Worm (Caenorhabditis elegans): Measurements from ENCODE around the gene fipr-13.

fipr-13 gene

ce11 chrV:10042254-10042653 lies 22.1 kb upstream of the fipr-13 start:
- TF ChIP-seq hmg-11 (tag; optimal IDR thresholded peaks at IDR 0.05), result peak; percentile 22
- TF ChIP-seq nfya-1 (tag; optimal IDR thresholded peaks at IDR 0.05; ENCODE audit: insufficient read depth), result peak; percentile 94
- TF ChIP-seq tbx-2 (tag; optimal IDR thresholded peaks at IDR 0.05), result peak; percentile 38
- peak; percentile 84 for TF ChIP-seq pha-4 (tag; optimal IDR thresholded peaks at IDR 0.05)
- TF ChIP-seq ceh-9 (tag; optimal IDR thresholded peaks at IDR 0.05), result no peak
- no peak for TF ChIP-seq ama-1 (optimal IDR thresholded peaks at IDR 0.05)
- peak; percentile 68 for TF ChIP-seq ceh-28 (tag; optimal IDR thresholded peaks at IDR 0.05)
- no peak for TF ChIP-seq nhr-28 (tag; optimal IDR thresholded peaks at IDR 0.05)
- peak; percentile 55 for TF ChIP-seq pqm-1 (tag; optimal IDR thresholded peaks at IDR 0.05)
- peak; percentile 21 for TF ChIP-seq unc-62 (GFP tag; optimal IDR thresholded peaks at IDR 0.05)
- peak; percentile 45 for TF ChIP-seq lin-15B (tag; optimal IDR thresholded peaks at IDR 0.05)
- no peak for TF ChIP-seq fkh-2 (tag; optimal IDR thresholded peaks at IDR 0.05)
- TF ChIP-seq ceh-82 (tag; optimal IDR thresholded peaks at IDR 0.05), result no peak
- peak; percentile 43 for TF ChIP-seq R02D3.7 (tag; optimal IDR thresholded peaks at IDR 0.05)
- TF ChIP-seq snpc-4 (tag; optimal IDR thresholded peaks at IDR 0.05), result peak; percentile 34
- TF ChIP-seq nhr-25 (tag; optimal IDR thresholded peaks at IDR 0.05), result peak; percentile 65
- TF ChIP-seq lin-39 (tag; optimal IDR thresholded peaks at IDR 0.05), result peak; percentile 72
- peak; percentile 34 for TF ChIP-seq elt-2 (tag; optimal IDR thresholded peaks at IDR 0.05)
- peak; percentile 17 for TF ChIP-seq nhr-23 (tag; optimal IDR thresholded peaks at IDR 0.05)
- peak; percentile 1 for TF ChIP-seq lsy-12 (tag; optimal IDR thresholded peaks at IDR 0.05)
- TF ChIP-seq elt-3 (tag; optimal IDR thresholded peaks at IDR 0.05), result no peak
- peak; percentile 66 for TF ChIP-seq egl-5 (tag; optimal IDR thresholded peaks at IDR 0.05)
- no peak for TF ChIP-seq ceh-16 (tag; optimal IDR thresholded peaks at IDR 0.05)
- TF ChIP-seq ztf-4 (tag; optimal IDR thresholded peaks at IDR 0.05), result no peak

ce11 chrV:10043234-10043796 lies 21.0 kb upstream of the fipr-13 start, which contains the start of gene T06E8.8:
T06E8.8 (plus strand) TSS chrV:10043746.
- TF ChIP-seq hmg-11 (tag; optimal IDR thresholded peaks at IDR 0.05), result peak; percentile 39
- TF ChIP-seq jun-1 (tag; optimal IDR thresholded peaks at IDR 0.05), result peak; percentile 65
- TF ChIP-seq aly-2 (tag; optimal IDR thresholded peaks at IDR 0.05), result no peak
- peak; percentile 89 for TF ChIP-seq pha-4 (tag; optimal IDR thresholded peaks at IDR 0.05)
- peak; percentile 16 for TF ChIP-seq mdl-1 (tag; optimal IDR thresholded peaks at IDR 0.05)
- TF ChIP-seq egl-27 (tag; optimal IDR thresholded peaks at IDR 0.05), result no peak
- peak; percentile 63 for TF ChIP-seq nfya-1 (tag; optimal IDR thresholded peaks at IDR 0.05; ENCODE audit: insufficient read depth)
- peak; percentile 52 for TF ChIP-seq lin-39 (tag; optimal IDR thresholded peaks at IDR 0.05)
- TF ChIP-seq lsy-12 (tag; optimal IDR thresholded peaks at IDR 0.05), result peak; percentile 18
- peak; percentile 15 for TF ChIP-seq ceh-28 (tag; optimal IDR thresholded peaks at IDR 0.05)
- TF ChIP-seq nhr-43 (tag; optimal IDR thresholded peaks at IDR 0.05; ENCODE audit: poor library complexity, severe bottlenecking), result peak; percentile 71
- peak; percentile 26 for TF ChIP-seq snpc-4 (tag; optimal IDR thresholded peaks at IDR 0.05)
- no peak for TF ChIP-seq elt-1 (tag; optimal IDR thresholded peaks at IDR 0.05)
- TF ChIP-seq ceh-16 (tag; optimal IDR thresholded peaks at IDR 0.05), result no peak
- peak; percentile 63 for TF ChIP-seq nhr-25 (tag; optimal IDR thresholded peaks at IDR 0.05)
- TF ChIP-seq nhr-23 (tag; optimal IDR thresholded peaks at IDR 0.05), result peak; percentile 84
- peak in 1 of 3 experiments; percentile 2 for TF ChIP-seq elt-3 (tag; optimal IDR thresholded peaks at IDR 0.05)
- no peak for TF ChIP-seq nhr-76 (tag; optimal IDR thresholded peaks at IDR 0.05)

- no peak for TF ChIP-seq lsy-12 (tag; optimal IDR thresholded peaks at IDR 0.05)
- TF ChIP-seq unc-39 (tag; optimal IDR thresholded peaks at IDR 0.05), result no peak
- TF ChIP-seq ceh-16 (tag; optimal IDR thresholded peaks at IDR 0.05), result no peak
- TF ChIP-seq pha-4 (tag; optimal IDR thresholded peaks at IDR 0.05), result peak; percentile 69
- no peak for TF ChIP-seq sea-2 (GFP tag; optimal IDR thresholded peaks at IDR 0.05)
Measured at ce11 chrV:10044735-10045134, 19.6 kb upstream of the fipr-13 start.

ce11 chrV:10046503-10046902 lies 17.8 kb upstream of the fipr-13 start:
- TF ChIP-seq egl-27 (tag; optimal IDR thresholded peaks at IDR 0.05) (no peak), pha-4 (tag; optimal IDR thresholded peaks at IDR 0.05) (peak; percentile 21), nfya-1 (tag; optimal IDR thresholded peaks at IDR 0.05; ENCODE audit: insufficient read depth) (peak; percentile 17), nhr-25 (tag; optimal IDR thresholded peaks at IDR 0.05) (peak; percentile 55)

DNA sequence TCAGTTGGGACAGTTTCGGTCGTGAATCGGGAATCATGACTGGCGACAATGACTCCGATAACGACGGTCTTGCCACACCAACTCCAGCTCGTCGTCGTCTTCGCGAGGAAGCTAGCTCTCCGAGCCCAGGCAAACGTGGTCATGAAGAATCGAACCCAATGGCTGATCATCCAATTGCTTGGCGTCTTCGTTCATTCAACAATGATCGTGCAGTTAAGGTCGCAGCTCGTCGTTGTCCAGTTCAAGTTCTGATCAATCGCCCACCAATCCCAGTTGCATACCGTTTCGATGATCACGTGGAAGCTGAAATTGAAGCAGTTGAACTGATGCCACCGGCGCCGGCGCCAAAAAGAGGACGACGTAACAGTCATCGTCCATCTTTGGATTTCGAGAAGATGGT lies 17.1 kb upstream of the fipr-13 start:
- TF ChIP-seq daf-12 (tag; optimal IDR thresholded peaks at IDR 0.05), result no peak
- TF ChIP-seq nhr-43 (tag; optimal IDR thresholded peaks at IDR 0.05; ENCODE audit: poor library complexity, severe bottlenecking), result no peak
- TF ChIP-seq elt-3 (tag; optimal IDR thresholded peaks at IDR 0.05), result no peak
- TF ChIP-seq R02D3.7 (tag; optimal IDR thresholded peaks at IDR 0.05), result no peak
- TF ChIP-seq unc-62 (GFP tag; optimal IDR thresholded peaks at IDR 0.05), result no peak
- TF ChIP-seq ceh-28 (tag; optimal IDR thresholded peaks at IDR 0.05), result no peak
- TF ChIP-seq ama-1 (optimal IDR thresholded peaks at IDR 0.05), result peak; percentile 71
- no peak for TF ChIP-seq fkh-2 (tag; optimal IDR thresholded peaks at IDR 0.05)
